Worm (Caenorhabditis elegans) whole organism, L4/young adult: ENCODE results near the gene elli-1.

ENCODE experiments used
- W03F9.2 ChIP-seq: fragments of 150-350 bp; optimal IDR thresholded peaks from 2 replicates; lab custom pipeline; 2014; ENCODE audit warnings: missing biosample characterization, missing genetic modification characterization
- dao-5 ChIP-seq: sonication (generic microtip); optimal IDR thresholded peaks from 2 replicates; lab custom pipeline; 2016; ENCODE audit warnings: missing genotype, missing genetic modification characterization, moderate library complexity, missing compliant biosample characterization

ce11 chrIV:8761896-8762295, 7.3 kb upstream of the elli-1 start, which contains the start of the genes F20C5.11 and klp-11:
- TF ChIP-seq W03F9.2 (tag; lab: Kevin White, UChicago) (no peak), dao-5 (tag; lab: Kevin White, UChicago) (no peak)
